Fruit fly (Drosophila melanogaster): ENCODE data around the gene lds.
A peak's percentile ranks its signal among the peaks of the same experiment; 100 is the strongest.

- TF ChIP-seq eyg (GFP tag; optimal IDR thresholded peaks at IDR 0.05) (no peak), pb (GFP tag; optimal IDR thresholded peaks at IDR 0.05) (no peak), CG2120 (GFP tag; optimal IDR thresholded peaks at IDR 0.05) (no peak), CG34422 (GFP tag; IDR thresholded peaks at IDR 0.05) (no peak), CG7271 (tag; optimal IDR thresholded peaks at IDR 0.05) (no peak), Sin3A (optimal IDR thresholded peaks at IDR 0.05) (no peak), wdn (GFP tag; IDR thresholded peaks at IDR 0.05) (no peak), CG12769 (tag; optimal IDR thresholded peaks at IDR 0.05) (no peak), Dfd (GFP tag; optimal IDR thresholded peaks at IDR 0.05) (no peak), Asciz (GFP tag; optimal IDR thresholded peaks at IDR 0.05) (peak; percentile 55), CG17361 (GFP tag; IDR thresholded peaks at IDR 0.05) (peak; percentile 93), CoRest (tag; optimal IDR thresholded peaks at IDR 0.05) (peak; percentile 72), Hr78 (GFP tag; optimal IDR thresholded peaks at IDR 0.05) (no peak)
Measured at dm6 chr3R:7962778-7963494, 42.7 kb downstream of the lds start.

Measured in whole organism, embryonic.